Fruit fly (Drosophila melanogaster) whole organism, embryonic: ENCODE measurements around the gene Elal.
A peak's percentile ranks its signal among the peaks of the same experiment; 100 is the strongest.

ENCODE experiments used
- B-H2 ChIP-seq: fragments of 200-800 bp; sonication (Bioruptor generic); optimal IDR thresholded peaks from 2 replicates; lab custom pipeline; 2018; ENCODE audit warnings: missing biosample characterization, mild to moderate bottlenecking, missing genetic modification characterization
- Bgb ChIP-seq: fragments of 200-800 bp; sonication (Bioruptor generic); IDR thresholded peaks from 2 replicates; pipeline ENCODE4 v1.3.6; 2022; ENCODE audit warnings: missing biosample characterization, missing genetic modification characterization; ENCODE audit not compliant: partially characterized antibody
- CG10267 ChIP-seq: fragments of 200-800 bp; sonication (Bioruptor generic); optimal IDR thresholded peaks from 2 replicates; lab custom pipeline; 2018; ENCODE audit warnings: missing biosample characterization, mild to moderate bottlenecking, missing genetic modification characterization, moderate library complexity
- CG11398 ChIP-seq: fragments of 200-800 bp; sonication (Bioruptor generic); optimal IDR thresholded peaks from 2 replicates; lab custom pipeline; 2016; ENCODE audit warnings: missing biosample characterization, missing genetic modification characterization
- CG13123 ChIP-seq: fragments of 200-800 bp; sonication (Bioruptor generic); optimal IDR thresholded peaks from 2 replicates; lab custom pipeline; 2016; ENCODE audit warnings: missing biosample characterization, missing genetic modification characterization
- CG14667 ChIP-seq: fragments of 200-800 bp; sonication (Bioruptor generic); IDR thresholded peaks from 2 replicates; pipeline ENCODE4 v1.3.6; 2022; ENCODE audit warnings: missing biosample characterization, missing genetic modification characterization
- CG14710 ChIP-seq: fragments of 200-800 bp; sonication (Bioruptor generic); optimal IDR thresholded peaks from 3 replicates; lab custom pipeline; 2019; ENCODE audit warnings: missing biosample characterization, mild to moderate bottlenecking, missing genetic modification characterization, moderate library complexity
- CG15479 ChIP-seq: fragments of 200-800 bp; sonication (Bioruptor generic); optimal IDR thresholded peaks from 3 replicates; lab custom pipeline; 2019; ENCODE audit warnings: missing biosample characterization, mild to moderate bottlenecking, missing genetic modification characterization, moderate library complexity
- CG18262 ChIP-seq: fragments of 200-800 bp; optimal IDR thresholded peaks from 3 replicates; lab custom pipeline; 2019; ENCODE audit warnings: missing biosample characterization, mild to moderate bottlenecking, missing genetic modification characterization, moderate library complexity
- CG30020 ChIP-seq: fragments of 200-800 bp; optimal IDR thresholded peaks from 2 replicates; lab custom pipeline; 2019; ENCODE audit warnings: missing biosample characterization, mild to moderate bottlenecking, missing genetic modification characterization, moderate library complexity
- CG31388 ChIP-seq: fragments of 200-800 bp; sonication (Bioruptor generic); optimal IDR thresholded peaks from 2 replicates; lab custom pipeline; 2016; ENCODE audit warnings: missing biosample characterization, missing genetic modification characterization
- CG3281 ChIP-seq: fragments of 200-800 bp; sonication (Bioruptor generic); optimal IDR thresholded peaks from 3 replicates; lab custom pipeline; 2017; ENCODE audit warnings: missing biosample characterization, mild to moderate bottlenecking, missing genetic modification characterization
- CG4404 ChIP-seq: fragments of 200-800 bp; sonication (Bioruptor generic); IDR thresholded peaks from 2 replicates; pipeline ENCODE4 v1.3.6; 2022; ENCODE audit warnings: missing biosample characterization, missing genetic modification characterization
- CG5180 ChIP-seq: fragments of 200-800 bp; sonication (Bioruptor generic); optimal IDR thresholded peaks from 3 replicates; lab custom pipeline; 2017; ENCODE audit warnings: missing biosample characterization, missing genetic modification characterization, mild to moderate bottlenecking, moderate library complexity, missing genetic modification reagents
- CG6765 ChIP-seq: fragments of 200-800 bp; sonication (Bioruptor generic); optimal IDR thresholded peaks from 3 replicates; lab custom pipeline; 2017; ENCODE audit warnings: missing biosample characterization, mild to moderate bottlenecking, missing genetic modification characterization
- CG6791 ChIP-seq: fragments of 200-800 bp; sonication (Bioruptor generic); IDR thresholded peaks from 3 replicates; pipeline ENCODE4 v1.3.6; 2022; ENCODE audit warnings: missing biosample characterization, missing genetic modification characterization; ENCODE audit not compliant: partially characterized antibody
- CG7357 ChIP-seq: fragments of 200-800 bp; sonication (Bioruptor generic); IDR thresholded peaks from 3 replicates; pipeline ENCODE4 v1.3.6; 2022; ENCODE audit warnings: missing biosample characterization, missing genetic modification characterization
- Fer3 ChIP-seq: fragments of 200-800 bp; sonication (Bioruptor generic); optimal IDR thresholded peaks from 2 replicates; lab custom pipeline; 2018; ENCODE audit warnings: missing biosample characterization, mild to moderate bottlenecking, missing genetic modification characterization, moderate library complexity
- H15 ChIP-seq: fragments of 200-800 bp; sonication (Bioruptor generic); IDR thresholded peaks from 3 replicates; pipeline ENCODE4 v1.3.6; 2022; ENCODE audit warnings: missing biosample characterization, missing genetic modification characterization
- H2.0 ChIP-seq: fragments of 200-800 bp; sonication (Bioruptor generic); IDR thresholded peaks from 2 replicates; pipeline ENCODE4 v1.3.6; 2022; ENCODE audit warnings: missing biosample characterization, missing genetic modification characterization
- Hsf ChIP-seq: fragments of 200-800 bp; sonication (Bioruptor generic); optimal IDR thresholded peaks from 3 replicates; lab custom pipeline; 2016; ENCODE audit warnings: missing biosample characterization, missing genetic modification characterization
- Mad ChIP-seq: fragments of 200-800 bp; sonication (Bioruptor generic); optimal IDR thresholded peaks from 2 replicates; lab custom pipeline; 2016; ENCODE audit warnings: missing biosample characterization, missing genetic modification characterization
- Max ChIP-seq: fragments of 200-800 bp; sonication (Bioruptor generic); optimal IDR thresholded peaks from 2 replicates; lab custom pipeline; 2016; ENCODE audit warnings: missing biosample characterization, mild to moderate bottlenecking, missing genetic modification characterization
- Mes4 ChIP-seq: fragments of 200-800 bp; sonication (Bioruptor generic); optimal IDR thresholded peaks from 2 replicates; lab custom pipeline; 2016; ENCODE audit warnings: missing biosample characterization, missing genetic modification characterization
- Myb ChIP-seq: fragments of 200-800 bp; sonication (Bioruptor generic); optimal IDR thresholded peaks from 2 replicates; lab custom pipeline; 2016; ENCODE audit warnings: missing biosample characterization, missing genetic modification characterization
- NC2β ChIP-seq: fragments of 200-800 bp; sonication (Bioruptor generic); optimal IDR thresholded peaks from 2 replicates; lab custom pipeline; 2016; ENCODE audit warnings: missing biosample characterization, missing genetic modification characterization
- NfI ChIP-seq: fragments of 200-800 bp; sonication (Bioruptor generic); optimal IDR thresholded peaks from 3 replicates; lab custom pipeline; 2018; ENCODE audit warnings: missing biosample characterization, mild to moderate bottlenecking, missing genetic modification characterization, moderate library complexity
- Opbp ChIP-seq: fragments of 200-800 bp; sonication (Bioruptor generic); IDR thresholded peaks from 3 replicates; pipeline ENCODE4 v1.3.6; 2022; ENCODE audit warnings: missing biosample characterization, missing genetic modification characterization; ENCODE audit not compliant: partially characterized antibody
- Rx ChIP-seq: fragments of 200-800 bp; sonication (Bioruptor generic); IDR thresholded peaks from 2 replicates; pipeline ENCODE4 v1.3.6; 2022; ENCODE audit warnings: missing biosample characterization, missing genetic modification characterization
- Sin3A ChIP-seq: fragments of >200 bp; optimal IDR thresholded peaks from 2 replicates; lab custom pipeline; 2018
- az2 ChIP-seq: fragments of 200-800 bp; sonication (Bioruptor generic); optimal IDR thresholded peaks from 3 replicates; lab custom pipeline; 2016; ENCODE audit warnings: missing biosample characterization, missing genetic modification characterization
- chif ChIP-seq, 2 experiments: fragments of 200-800 bp; sonication (Bioruptor generic); optimal IDR thresholded peaks; 3 replicates each; lab custom pipeline; 2016; ENCODE audit warnings: missing biosample characterization in 2 of 2, missing genetic modification characterization in 2 of 2
- chinmo ChIP-seq: fragments of 200-800 bp; sonication (Bioruptor generic); IDR thresholded peaks from 4 replicates; pipeline ENCODE4 v1.3.6; 2022; ENCODE audit warnings: missing biosample characterization, missing genetic modification characterization; ENCODE audit not compliant: partially characterized antibody
- ci ChIP-seq: fragments of 200-800 bp; sonication (Bioruptor generic); IDR thresholded peaks from 3 replicates; pipeline ENCODE4 v1.3.6; 2022; ENCODE audit warnings: missing biosample characterization, missing genetic modification characterization
- crp ChIP-seq, 2 experiments: fragments of 200-800 bp; sonication (Bioruptor generic); optimal IDR thresholded peaks; 2 replicates in 1 of 2; 3 replicates in 1 of 2; lab custom pipeline; 2017; ENCODE audit warnings: missing biosample characterization in 2 of 2, missing genetic modification characterization in 2 of 2, mild to moderate bottlenecking in 1 of 2, moderate library complexity in 1 of 2
- gce ChIP-seq: fragments of 200-800 bp; sonication (Bioruptor generic); IDR thresholded peaks from 3 replicates; pipeline ENCODE4 v1.3.6; 2022; ENCODE audit warnings: missing biosample characterization, missing genetic modification characterization
- grau ChIP-seq: fragments of 200-800 bp; optimal IDR thresholded peaks from 3 replicates; lab custom pipeline; 2019; ENCODE audit warnings: missing biosample characterization, mild to moderate bottlenecking, missing genetic modification characterization, moderate library complexity
- ham ChIP-seq: fragments of 200-800 bp; sonication (Bioruptor generic); IDR thresholded peaks from 2 replicates; pipeline ENCODE4 v1.3.6; 2022; ENCODE audit warnings: missing biosample characterization, missing genetic modification characterization
- ken ChIP-seq: fragments of 200-800 bp; sonication (Bioruptor generic); IDR thresholded peaks from 3 replicates; pipeline ENCODE4 v1.3.6; 2022; ENCODE audit warnings: missing biosample characterization, missing genetic modification characterization
- knrl ChIP-seq: fragments of 200-800 bp; sonication (Bioruptor generic); IDR thresholded peaks from 3 replicates; pipeline ENCODE4 v1.3.6; 2022; ENCODE audit warnings: missing biosample characterization, missing genetic modification characterization; ENCODE audit not compliant: partially characterized antibody
- mirr ChIP-seq: fragments of 200-800 bp; sonication (Bioruptor generic); optimal IDR thresholded peaks from 3 replicates; lab custom pipeline; 2018; ENCODE audit warnings: missing biosample characterization, mild to moderate bottlenecking, missing genetic modification characterization
- nmo ChIP-seq: fragments of 200-800 bp; sonication (Bioruptor generic); optimal IDR thresholded peaks from 2 replicates; lab custom pipeline; 2018; ENCODE audit warnings: missing biosample characterization, mild to moderate bottlenecking, missing genetic modification characterization, moderate library complexity
- psq ChIP-seq: fragments of 200-800 bp; sonication (Bioruptor generic); optimal IDR thresholded peaks from 2 replicates; lab custom pipeline; 2017; ENCODE audit warnings: missing biosample characterization, missing genetic modification characterization
- pzg ChIP-seq: fragments of 200-800 bp; sonication (Bioruptor generic); optimal IDR thresholded peaks from 3 replicates; lab custom pipeline; 2018; ENCODE audit warnings: missing biosample characterization, mild to moderate bottlenecking, missing genetic modification characterization, moderate library complexity
- ssp ChIP-seq: fragments of 200-800 bp; sonication (Bioruptor generic); IDR thresholded peaks from 2 replicates; pipeline ENCODE4 v1.3.6; 2022; ENCODE audit warnings: missing biosample characterization, missing genetic modification characterization
- trem ChIP-seq: fragments of 200-800 bp; optimal IDR thresholded peaks from 3 replicates; lab custom pipeline; 2019; ENCODE audit warnings: missing biosample characterization, mild to moderate bottlenecking, missing genetic modification characterization, moderate library complexity
- ttk ChIP-seq: fragments of 200-800 bp; sonication (Bioruptor generic); IDR thresholded peaks from 2 replicates; pipeline ENCODE4 v2.1.2; 2022; ENCODE audit warnings: missing biosample characterization, missing genetic modification characterization
- vvl ChIP-seq: fragments of 200-800 bp; sonication (Bioruptor generic); IDR thresholded peaks from 2 replicates; pipeline ENCODE4 v1.3.6; 2022; ENCODE audit warnings: missing biosample characterization, missing genetic modification characterization
- zf30C ChIP-seq: fragments of 200-800 bp; sonication (Bioruptor generic); optimal IDR thresholded peaks from 3 replicates; lab custom pipeline; 2018; ENCODE audit warnings: missing biosample characterization, mild to moderate bottlenecking, missing genetic modification characterization

Elal gene

dm6 chr3R:24870389-24871048 lies 5.4 kb downstream of the Elal start, which contains the start of gene CycB3 (continued):
- TF ChIP-seq CG3281 (GFP tag; lab: Kevin White, UChicago) (peak; percentile 41), mirr (GFP tag; lab: Kevin White, UChicago) (peak; percentile 22), CG10267 (tag; lab: Kevin White, UChicago) (peak; percentile 47), CG31388 (GFP tag; lab: Kevin White, UChicago) (no peak), nmo (GFP tag; lab: Kevin White, UChicago) (peak; percentile 50), zf30C (peak; percentile 14), CG14710 (tag; lab: Kevin White, UChicago) (peak; percentile 84), CG6791 (GFP tag; lab: Robert Waterston, UW) (0 out of 3 replicates have a peak, but pooled peaks have one; percentile 51), Mes4 (GFP tag; lab: Kevin White, UChicago) (no peak), vvl (GFP tag; lab: Robert Waterston, UW) (peak; percentile 64), trem (peak; percentile 79), ken (GFP tag; lab: Robert Waterston, UW) (0 out of 3 replicates have a peak, but pooled peaks have one; percentile 9), psq (no peak), Max (GFP tag; lab: Kevin White, UChicago) (no peak), CG14667 (GFP tag; lab: Robert Waterston, UW) (no peak), CG30020 (tag; lab: Kevin White, UChicago) (peak; percentile 8), pzg (peak; percentile 94), knrl (peak; percentile 27; the same call in 1 of the 3 replicates), Opbp (GFP tag; lab: Robert Waterston, UW) (peak; percentile 56; the same call in 2 of the 3 replicates), CG15479 (GFP tag; lab: Kevin White, UChicago) (no peak), CG7357 (GFP tag; lab: Robert Waterston, UW) (no peak), Myb (GFP tag; lab: Kevin White, UChicago) (peak; percentile 93), grau (tag; lab: Kevin White, UChicago) (peak; percentile 16), crp (GFP tag; optimal IDR thresholded peaks at IDR 0.05; lab: Kevin White, UChicago) (peak in 1 of 2 experiments; percentile 64), CG6765 (GFP tag; lab: Kevin White, UChicago) (peak; percentile 9), Sin3A (lab: Kevin White, UChicago) (peak; percentile 53), Hsf (GFP tag; lab: Kevin White, UChicago) (peak; percentile 11), ci (GFP tag; lab: Robert Waterston, UW) (peak; percentile 67; the same call in 1 of the 3 replicates), gce (GFP tag; lab: Robert Waterston, UW) (peak; percentile 39; the same call in 1 of the 3 replicates), chif (GFP tag; optimal IDR thresholded peaks at IDR 0.05; lab: Kevin White, UChicago) (peak in 1 of 2 experiments; percentile 25), Rx (GFP tag; lab: Robert Waterston, UW) (no peak), ssp (GFP tag; lab: Robert Waterston, UW) (peak; percentile 74), B-H2 (GFP tag; lab: Kevin White, UChicago) (no peak), Fer3 (tag; lab: Kevin White, UChicago) (no peak), CG11398 (GFP tag; lab: Kevin White, UChicago) (no peak), Mad (GFP tag; lab: Kevin White, UChicago) (no peak), NfI (GFP tag; lab: Kevin White, UChicago) (peak; percentile 46), CG4404 (GFP tag; lab: Robert Waterston, UW) (no peak), H15 (GFP tag; lab: Robert Waterston, UW) (no peak), H2.0 (GFP tag; lab: Robert Waterston, UW) (no peak), ham (GFP tag; lab: Robert Waterston, UW) (no peak), CG13123 (GFP tag; lab: Kevin White, UChicago) (no peak), az2 (GFP tag; lab: Kevin White, UChicago) (no peak), chinmo (peak; percentile 62; the same call in 2 of the 4 replicates), CG5180 (GFP tag; lab: Kevin White, UChicago) (no peak), ttk (GFP tag; lab: Robert Waterston, UW) (peak; percentile 20; the same call in 1 of the 2 replicates), NC2β (GFP tag; lab: Kevin White, UChicago) (peak; percentile 51), CG18262 (tag; lab: Kevin White, UChicago) (peak; percentile 17), Bgb (peak; percentile 56; the same call in 1 of the 2 replicates)
